Fruit fly (Drosophila melanogaster) S2 (cell line): Measurements from ENCODE around the gene Rtc1.

Experiments
- CG8478 ChIP-seq: fragments of >200 bp; optimal IDR thresholded peaks from 2 replicates; lab custom pipeline; 2018
- CTCF ChIP-seq, 2 experiments: fragments of >200 bp; optimal IDR thresholded peaks; 2 replicates each; lab custom pipeline; 2018

- TF ChIP-seq CTCF (optimal IDR thresholded peaks at IDR 0.05; lab: Kevin White, UChicago) = no peak
- TF ChIP-seq CG8478 (lab: Kevin White, UChicago) = no peak
These were observed 8.2 kb downstream of the Rtc1 start for dm6 chrX:13765217-13765616.
